Worm (Caenorhabditis elegans) whole organism, L2 larva: ENCODE measurements around the gene ztf-20.

Experiments used
- F13H6.1 ChIP-seq: sonication (generic microtip); optimal IDR thresholded peaks from 2 replicates; lab custom pipeline; 2016; ENCODE audit warnings: missing genetic modification characterization, missing compliant biosample characterization
- R02D3.7 ChIP-seq: fragments of 150-350 bp; optimal IDR thresholded peaks from 2 replicates; lab custom pipeline; 2014; ENCODE audit warnings: missing biosample characterization, missing genetic modification characterization
- aly-2 ChIP-seq: fragments of 150-350 bp; optimal IDR thresholded peaks from 2 replicates; lab custom pipeline; 2014; ENCODE audit warnings: missing biosample characterization, missing genetic modification characterization
- blmp-1 ChIP-seq: sonication (generic microtip); optimal IDR thresholded peaks from 2 replicates; lab custom pipeline; 2017; ENCODE audit warnings: missing genetic modification characterization, mild to moderate bottlenecking, missing compliant biosample characterization, antibody characterized with exemption, moderate library complexity; ENCODE audit not compliant: insufficient read depth
- dmd-4 ChIP-seq: sonication (generic microtip); optimal IDR thresholded peaks from 2 replicates; lab custom pipeline; 2017; ENCODE audit warnings: missing biosample characterization, missing genetic modification characterization
- fos-1 ChIP-seq: fragments of 150-350 bp; optimal IDR thresholded peaks from 2 replicates; lab custom pipeline; 2014; ENCODE audit warnings: missing biosample characterization, missing genetic modification characterization
- lin-39 ChIP-seq: fragments of 150-350 bp; optimal IDR thresholded peaks from 2 replicates; lab custom pipeline; 2014; ENCODE audit warnings: missing biosample characterization, missing genetic modification reagents, missing genetic modification characterization
- mbf-1 ChIP-seq: sonication (generic microtip); optimal IDR thresholded peaks from 2 replicates; lab custom pipeline; 2017; ENCODE audit warnings: missing biosample characterization, missing genetic modification characterization
- nhr-11 ChIP-seq: fragments of 150-350 bp; optimal IDR thresholded peaks from 2 replicates; lab custom pipeline; 2014; ENCODE audit warnings: missing biosample characterization, missing genetic modification characterization
- nhr-12 ChIP-seq: fragments of 150-350 bp; optimal IDR thresholded peaks from 2 replicates; lab custom pipeline; 2014; ENCODE audit warnings: missing biosample characterization, missing genetic modification characterization
- unc-39 ChIP-seq: fragments of 150-350 bp; optimal IDR thresholded peaks from 2 replicates; lab custom pipeline; 2014; ENCODE audit warnings: missing biosample characterization, missing genetic modification characterization
- unc-55 ChIP-seq: fragments of 150-350 bp; sonication (generic microtip); optimal IDR thresholded peaks from 3 replicates; lab custom pipeline; 2014; ENCODE audit warnings: missing biosample characterization, missing genetic modification reagents, missing genetic modification characterization
- ztf-11 ChIP-seq: sonication (generic microtip); optimal IDR thresholded peaks from 2 replicates; lab custom pipeline; 2017; ENCODE audit warnings: missing biosample characterization, missing genetic modification characterization

ce11 chrV:18990958-18991357, 31.0 kb upstream of the ztf-20 start:
- TF ChIP-seq fos-1 (tag; lab: Kevin White, UChicago) (no peak), unc-39 (tag; lab: Kevin White, UChicago) (no peak), aly-2 (tag; lab: Kevin White, UChicago) (no peak), nhr-12 (no peak), R02D3.7 (tag; lab: Kevin White, UChicago) (no peak), F13H6.1 (no peak), mbf-1 (no peak), nhr-11 (tag; lab: Kevin White, UChicago) (no peak), blmp-1 (tag; lab: Kevin White, UChicago) (no peak), lin-39 (tag; lab: Kevin White, UChicago) (no peak), unc-55 (no peak), ztf-11 (tag; lab: Kevin White, UChicago) (no peak), dmd-4 (tag; lab: Kevin White, UChicago) (no peak)
